Fruit fly (Drosophila melanogaster) whole organism, embryonic: ENCODE data around the gene arx.
A peak's percentile ranks its signal among the peaks of the same experiment; 100 is the strongest.

Source experiments
- Atf-2 ChIP-seq: fragments of 200-800 bp; sonication (Bioruptor generic); optimal IDR thresholded peaks from 2 replicates; lab custom pipeline; 2016; ENCODE audit warnings: missing biosample characterization, missing genetic modification characterization
- Atf3 ChIP-seq: fragments of 200-800 bp; sonication (Bioruptor generic); optimal IDR thresholded peaks from 3 replicates; lab custom pipeline; 2016; ENCODE audit warnings: missing biosample characterization, missing genetic modification characterization
- CG12071 ChIP-seq: fragments of 200-800 bp; sonication (Bioruptor generic); optimal IDR thresholded peaks from 3 replicates; lab custom pipeline; 2018; ENCODE audit warnings: missing biosample characterization, mild to moderate bottlenecking, missing genetic modification characterization
- CG12391 ChIP-seq: fragments of 200-800 bp; sonication (Bioruptor generic); optimal IDR thresholded peaks from 3 replicates; lab custom pipeline; 2018; ENCODE audit warnings: missing biosample characterization, mild to moderate bottlenecking, missing genetic modification characterization, moderate library complexity
- CG13894 ChIP-seq: fragments of 200-800 bp; sonication (Bioruptor generic); optimal IDR thresholded peaks from 3 replicates; lab custom pipeline; 2018; ENCODE audit warnings: missing biosample characterization, mild to moderate bottlenecking, missing genetic modification characterization, moderate library complexity
- CG14710 ChIP-seq: fragments of 200-800 bp; sonication (Bioruptor generic); optimal IDR thresholded peaks from 3 replicates; lab custom pipeline; 2019; ENCODE audit warnings: missing biosample characterization, mild to moderate bottlenecking, missing genetic modification characterization, moderate library complexity
- CG14965 ChIP-seq: fragments of 200-800 bp; sonication (Bioruptor generic); optimal IDR thresholded peaks from 2 replicates; lab custom pipeline; 2016; ENCODE audit warnings: missing biosample characterization, missing genetic modification characterization, borderline replicate concordance
- CG17359 ChIP-seq: fragments of 200-800 bp; sonication (Bioruptor generic); optimal IDR thresholded peaks from 3 replicates; lab custom pipeline; 2018; ENCODE audit warnings: missing biosample characterization, mild to moderate bottlenecking, missing genetic modification characterization, moderate library complexity
- CG17912 ChIP-seq: fragments of 200-800 bp; sonication (Bioruptor generic); optimal IDR thresholded peaks from 2 replicates; lab custom pipeline; 2018; ENCODE audit warnings: missing biosample characterization, mild to moderate bottlenecking, missing genetic modification characterization
- CG2199 ChIP-seq: fragments of 200-800 bp; sonication (Bioruptor generic); IDR thresholded peaks from 3 replicates; pipeline ENCODE4 v1.3.6; 2022; ENCODE audit warnings: missing biosample characterization, missing genetic modification characterization
- CG32767 ChIP-seq: fragments of 200-800 bp; sonication (Bioruptor generic); IDR thresholded peaks from 2 replicates; pipeline ENCODE4 v1.3.6; 2022; ENCODE audit warnings: missing biosample characterization, missing genetic modification characterization
- CG33213 ChIP-seq: fragments of 200-800 bp; sonication (Bioruptor generic); optimal IDR thresholded peaks from 3 replicates; lab custom pipeline; 2016; ENCODE audit warnings: missing biosample characterization, missing genetic modification characterization
- CG3995 ChIP-seq: fragments of 200-800 bp; sonication (Bioruptor generic); optimal IDR thresholded peaks from 3 replicates; lab custom pipeline; 2016; ENCODE audit warnings: missing biosample characterization, missing genetic modification characterization
- CG5180 ChIP-seq: fragments of 200-800 bp; sonication (Bioruptor generic); optimal IDR thresholded peaks from 3 replicates; lab custom pipeline; 2017; ENCODE audit warnings: missing biosample characterization, missing genetic modification characterization, mild to moderate bottlenecking, moderate library complexity, missing genetic modification reagents
- CG6791 ChIP-seq: fragments of 200-800 bp; sonication (Bioruptor generic); IDR thresholded peaks from 3 replicates; pipeline ENCODE4 v1.3.6; 2022; ENCODE audit warnings: missing biosample characterization, missing genetic modification characterization; ENCODE audit not compliant: partially characterized antibody
- CG8290 ChIP-seq, 3 experiments: fragments of 200-800 bp; sonication (Bioruptor generic); optimal IDR thresholded peaks; 2 replicates each; lab custom pipeline; 2016 to 2019; ENCODE audit warnings: missing biosample characterization in 3 of 3, missing genetic modification characterization in 3 of 3, mild to moderate bottlenecking in 2 of 3, moderate library complexity in 1 of 3
- CG8944 ChIP-seq: fragments of 200-800 bp; sonication (Bioruptor generic); optimal IDR thresholded peaks from 3 replicates; lab custom pipeline; 2016; ENCODE audit warnings: missing biosample characterization, missing genetic modification characterization
- CTCF ChIP-seq: fragments of 200-800 bp; sonication (Bioruptor generic); optimal IDR thresholded peaks from 2 replicates; lab custom pipeline; 2017; ENCODE audit warnings: missing biosample characterization, mild to moderate bottlenecking, missing genetic modification characterization, moderate library complexity
- D ChIP-seq, 2 experiments: fragments of 200-800 bp in 1 of 2; fragments of >200 bp in 1 of 2; sonication (Bioruptor generic) in 1 of 2; optimal IDR thresholded peaks; 2 replicates in 1 of 2; 3 replicates in 1 of 2; lab custom pipeline; 2017; ENCODE audit warnings: mild to moderate bottlenecking in 1 of 2, missing biosample characterization in 1 of 2, missing genetic modification characterization in 1 of 2, missing genetic modification reagents in 1 of 2
- D19A ChIP-seq: fragments of 200-800 bp; optimal IDR thresholded peaks from 3 replicates; lab custom pipeline; 2019; ENCODE audit warnings: missing biosample characterization, mild to moderate bottlenecking, missing genetic modification characterization, moderate library complexity
- Eip74EF ChIP-seq, 2 experiments: fragments of 200-800 bp in 1 of 2; fragments of >200 bp in 1 of 2; sonication (Bioruptor generic) in 1 of 2; optimal IDR thresholded peaks; 2 replicates each; lab custom pipeline; 2017 to 2019; ENCODE audit warnings: missing biosample characterization in 2 of 2, missing genetic modification characterization in 2 of 2, mild to moderate bottlenecking in 1 of 2, moderate library complexity in 1 of 2
- Hey ChIP-seq: fragments of 200-800 bp; sonication (Bioruptor generic); optimal IDR thresholded peaks from 3 replicates; lab custom pipeline; 2018; ENCODE audit warnings: missing biosample characterization, mild to moderate bottlenecking, missing genetic modification characterization
- Lpt ChIP-seq: fragments of >200 bp; optimal IDR thresholded peaks from 2 replicates; lab custom pipeline; 2018; ENCODE audit warnings: missing biosample characterization, missing genetic modification characterization
- Med ChIP-seq: fragments of 200-800 bp; sonication (Bioruptor generic); peaks from one replicate; lab custom pipeline; 2016; ENCODE audit warnings: missing biosample characterization, missing genetic modification characterization, mild to moderate bottlenecking, inconsistent platforms, moderate library complexity
- Mes4 ChIP-seq: fragments of 200-800 bp; sonication (Bioruptor generic); optimal IDR thresholded peaks from 2 replicates; lab custom pipeline; 2016; ENCODE audit warnings: missing biosample characterization, missing genetic modification characterization
- Mrtf ChIP-seq: fragments of 200-800 bp; sonication (Bioruptor generic); IDR thresholded peaks from 3 replicates; pipeline ENCODE4 v1.3.6; 2022; ENCODE audit warnings: missing biosample characterization, missing genetic modification characterization
- NC2β ChIP-seq: fragments of 200-800 bp; sonication (Bioruptor generic); optimal IDR thresholded peaks from 2 replicates; lab custom pipeline; 2016; ENCODE audit warnings: missing biosample characterization, missing genetic modification characterization
- Nf-YB ChIP-seq: fragments of 200-800 bp; sonication (Bioruptor generic); optimal IDR thresholded peaks from 3 replicates; lab custom pipeline; 2019; ENCODE audit warnings: missing biosample characterization, mild to moderate bottlenecking, missing genetic modification characterization, moderate library complexity
- Oli ChIP-seq: fragments of 200-800 bp; sonication (Bioruptor generic); optimal IDR thresholded peaks from 2 replicates; lab custom pipeline; 2018; ENCODE audit warnings: missing biosample characterization, mild to moderate bottlenecking, missing genetic modification characterization, moderate library complexity
- Rfx ChIP-seq: fragments of 200-800 bp; sonication (Bioruptor generic); IDR thresholded peaks from 2 replicates; pipeline ENCODE4 v1.3.6; 2022; ENCODE audit warnings: missing biosample characterization, missing genetic modification characterization
- Side ChIP-seq: fragments of 200-800 bp; sonication (Bioruptor generic); optimal IDR thresholded peaks from 2 replicates; lab custom pipeline; 2016; ENCODE audit warnings: missing biosample characterization, missing genetic modification characterization
- cg ChIP-seq: fragments of 200-800 bp; sonication (Bioruptor generic); optimal IDR thresholded peaks from 3 replicates; lab custom pipeline; 2019; ENCODE audit warnings: missing biosample characterization, mild to moderate bottlenecking, missing genetic modification characterization, moderate library complexity
- crol ChIP-seq: fragments of 200-800 bp; sonication (Bioruptor generic); IDR thresholded peaks from 2 replicates; pipeline ENCODE4 v1.3.6; 2022; ENCODE audit warnings: missing biosample characterization, missing genetic modification characterization
- disco-r ChIP-seq: fragments of 200-800 bp; sonication (Bioruptor generic); optimal IDR thresholded peaks from 2 replicates; lab custom pipeline; 2016; ENCODE audit warnings: missing biosample characterization, missing genetic modification characterization
- eyg ChIP-seq: fragments of 200-800 bp; sonication (Bioruptor generic); optimal IDR thresholded peaks from 3 replicates; lab custom pipeline; 2016; ENCODE audit warnings: missing biosample characterization, missing genetic modification characterization
- kni ChIP-seq: fragments of 200-800 bp; sonication (Bioruptor generic); optimal IDR thresholded peaks from 3 replicates; lab custom pipeline; 2017; ENCODE audit warnings: mild to moderate bottlenecking, missing biosample characterization, missing genetic modification reagents, missing genetic modification characterization
- mld ChIP-seq: fragments of 200-800 bp; sonication (Bioruptor generic); IDR thresholded peaks from 3 replicates; pipeline ENCODE4 v1.3.6; 2022; ENCODE audit warnings: missing biosample characterization, missing genetic modification characterization; ENCODE audit not compliant: partially characterized antibody
- pho ChIP-seq: fragments of 200-800 bp; sonication (Bioruptor generic); optimal IDR thresholded peaks from 2 replicates; lab custom pipeline; 2016; ENCODE audit warnings: missing biosample characterization, missing genetic modification characterization
- phol ChIP-seq: fragments of 200-800 bp; sonication (Bioruptor generic); optimal IDR thresholded peaks from 3 replicates; lab custom pipeline; 2018; ENCODE audit warnings: missing biosample characterization, mild to moderate bottlenecking, missing genetic modification characterization, moderate library complexity
- prd ChIP-seq, 3 experiments: fragments of >200 bp in 2 of 3; fragments of 200-800 bp in 1 of 3; sonication (Bioruptor generic) in 1 of 3; optimal IDR thresholded peaks in 2 of 3; IDR thresholded peaks in 1 of 3; 2 replicates in 2 of 3; 3 replicates in 1 of 3; pipeline versions ENCODE4 v1.3.6 to Lab custom; 2017 to 2022; ENCODE audit warnings: missing biosample characterization in 1 of 3, missing genetic modification characterization in 1 of 3
- pros ChIP-seq: fragments of 200-800 bp; sonication (Bioruptor generic); optimal IDR thresholded peaks from 3 replicates; lab custom pipeline; 2019; ENCODE audit warnings: missing biosample characterization, mild to moderate bottlenecking, missing genetic modification characterization, moderate library complexity
- ranshi ChIP-seq: fragments of 200-800 bp; sonication (Bioruptor generic); IDR thresholded peaks from 2 replicates; pipeline ENCODE4 v1.3.6; 2022; ENCODE audit warnings: missing biosample characterization, missing genetic modification characterization
- run ChIP-seq: fragments of 200-800 bp; sonication (Bioruptor generic); optimal IDR thresholded peaks from 3 replicates; lab custom pipeline; 2018; ENCODE audit warnings: missing biosample characterization, mild to moderate bottlenecking, missing genetic modification characterization
- scrt ChIP-seq: fragments of 200-800 bp; sonication (Bioruptor generic); optimal IDR thresholded peaks from 2 replicates; lab custom pipeline; 2018; ENCODE audit warnings: missing biosample characterization, mild to moderate bottlenecking, missing genetic modification characterization, moderate library complexity
- seq ChIP-seq: fragments of 200-800 bp; sonication (Bioruptor generic); IDR thresholded peaks from 2 replicates; pipeline ENCODE4 v1.3.6; 2022; ENCODE audit warnings: missing biosample characterization, missing genetic modification characterization
- sqz ChIP-seq: fragments of 200-800 bp; sonication (Bioruptor generic); optimal IDR thresholded peaks from 3 replicates; lab custom pipeline; 2018; ENCODE audit warnings: missing biosample characterization, mild to moderate bottlenecking, missing genetic modification characterization
- stwl ChIP-seq: fragments of 200-800 bp; sonication (Bioruptor generic); optimal IDR thresholded peaks from 3 replicates; lab custom pipeline; 2018; ENCODE audit warnings: missing biosample characterization, mild to moderate bottlenecking, missing genetic modification characterization, moderate library complexity
- wor ChIP-seq: fragments of 200-800 bp; sonication (Bioruptor generic); IDR thresholded peaks from 2 replicates; pipeline ENCODE4 v1.3.6; 2022; ENCODE audit warnings: missing biosample characterization, missing genetic modification characterization

arx gene

DNA sequence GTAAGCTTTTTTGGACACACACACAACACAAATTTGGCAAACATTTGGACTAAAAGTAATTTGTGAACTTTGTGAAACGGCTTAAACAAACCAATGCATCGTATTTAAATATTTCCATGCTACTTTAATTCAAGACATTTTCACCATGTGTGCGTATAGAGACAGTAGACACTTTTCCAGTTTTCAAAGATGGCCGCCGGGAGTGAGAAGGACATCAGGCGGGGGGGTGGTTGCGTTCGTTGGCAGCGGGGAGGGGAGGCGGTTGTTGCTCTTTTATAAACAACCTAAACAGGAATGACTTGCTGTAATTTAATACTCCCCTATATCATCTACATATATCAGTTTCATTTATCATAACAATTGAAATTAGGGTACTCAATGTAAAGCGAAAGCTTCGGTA is 47.9 kb downstream of the arx start:
- TF ChIP-seq scrt (GFP tag; lab: Kevin White, UChicago) (peak; percentile 9), Side (GFP tag; lab: Kevin White, UChicago) (no peak), Atf-2 (no peak), pros (GFP tag; lab: Kevin White, UChicago) (peak; percentile 7), CG32767 (GFP tag; lab: Robert Waterston, UW) (0 out of 2 replicates have a peak, but pooled peaks have one; percentile 26), CG2199 (GFP tag; lab: Robert Waterston, UW) (0 out of 3 replicates have a peak, but pooled peaks have one; percentile 24), run (no peak), Lpt (GFP tag; lab: Kevin White, UChicago) (no peak), phol (peak; percentile 53), crol (peak; percentile 88; the same call in 1 of the 2 replicates), CG12071 (GFP tag; lab: Kevin White, UChicago) (no peak)

DNA sequence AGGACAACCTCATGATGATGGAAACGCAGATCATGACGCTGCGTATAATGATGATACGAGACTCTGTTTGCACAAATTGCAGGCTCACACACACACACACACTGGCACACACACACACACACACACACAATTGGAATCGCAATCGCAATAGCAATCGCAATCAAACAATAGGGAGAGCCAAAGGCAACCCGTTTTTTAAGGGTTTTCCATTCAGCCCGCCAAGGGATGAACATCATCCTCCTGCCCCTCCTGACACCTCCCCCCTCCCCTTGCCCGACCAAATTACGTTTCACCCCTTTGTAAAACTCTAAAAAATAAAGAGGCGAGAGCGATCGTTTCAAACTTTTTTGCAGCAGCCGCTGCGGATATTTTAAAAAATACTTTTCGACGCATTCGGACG is 49.1 kb downstream of the arx start:
- no peak for TF ChIP-seq pho (GFP tag; lab: Kevin White, UChicago)
- TF ChIP-seq Mrtf (GFP tag; lab: Robert Waterston, UW): no peak
- TF ChIP-seq CG17912 (GFP tag; lab: Kevin White, UChicago): no peak
- no peak for TF ChIP-seq D19A (tag; lab: Kevin White, UChicago)
- TF ChIP-seq cg (GFP tag; lab: Kevin White, UChicago): peak; percentile 51
- no peak for TF ChIP-seq Nf-YB (GFP tag; lab: Kevin White, UChicago)
- TF ChIP-seq CTCF (GFP tag; lab: Kevin White, UChicago): no peak
- no peak for TF ChIP-seq disco-r (GFP tag; lab: Kevin White, UChicago)
- no peak for TF ChIP-seq Eip74EF (GFP tag; optimal IDR thresholded peaks at IDR 0.05; lab: Kevin White, UChicago)
- TF ChIP-seq Hey (tag; lab: Kevin White, UChicago): no peak
- no peak for TF ChIP-seq Med (GFP tag; lab: Kevin White, UChicago)
- no peak for TF ChIP-seq CG33213 (GFP tag; lab: Kevin White, UChicago)
- no peak for TF ChIP-seq CG13894 (tag; lab: Kevin White, UChicago)
- no peak for TF ChIP-seq CG14710 (tag; lab: Kevin White, UChicago)
- TF ChIP-seq seq (GFP tag; lab: Robert Waterston, UW): peak; percentile 52; the same call in 1 of the 2 replicates
- no peak for TF ChIP-seq CG6791 (GFP tag; lab: Robert Waterston, UW)
- TF ChIP-seq Atf3 (GFP tag; lab: Kevin White, UChicago): no peak
- no peak for TF ChIP-seq Oli (tag; lab: Kevin White, UChicago)
- TF ChIP-seq Rfx (GFP tag; lab: Robert Waterston, UW): no peak
- no peak for TF ChIP-seq CG14965 (GFP tag; lab: Kevin White, UChicago)
- no peak for TF ChIP-seq NC2β
- no peak for TF ChIP-seq CG5180 (GFP tag; lab: Kevin White, UChicago)
- no peak for TF ChIP-seq CG8944 (GFP tag; lab: Kevin White, UChicago)
- TF ChIP-seq CG17359 (tag; lab: Kevin White, UChicago): no peak
- TF ChIP-seq kni (GFP tag; lab: Kevin White, UChicago): peak; percentile 7
- no peak for TF ChIP-seq eyg (GFP tag; lab: Kevin White, UChicago)
- no peak for TF ChIP-seq CG8290 (GFP tag; optimal IDR thresholded peaks at IDR 0.05; lab: Kevin White, UChicago)
- TF ChIP-seq CG8290 (tag; optimal IDR thresholded peaks at IDR 0.05; lab: Kevin White, UChicago): no peak
- no peak for TF ChIP-seq CG3995 (GFP tag; lab: Kevin White, UChicago)
- peak; percentile 83 for TF ChIP-seq pros (GFP tag; lab: Kevin White, UChicago)
- TF ChIP-seq Mes4 (GFP tag; lab: Kevin White, UChicago): no peak
- TF ChIP-seq CG12391 (tag; lab: Kevin White, UChicago): no peak
- TF ChIP-seq sqz: peak; percentile 25
- TF ChIP-seq wor (GFP tag; lab: Robert Waterston, UW): no peak
- TF ChIP-seq prd (optimal IDR thresholded peaks at IDR 0.05; lab: Kevin White, UChicago): no peak
- no peak for TF ChIP-seq prd (GFP tag; IDR thresholded peaks at IDR 0.05; lab: Robert Waterston, UW)
- TF ChIP-seq stwl (tag; lab: Kevin White, UChicago): no peak
- TF ChIP-seq mld: no peak
- no peak for TF ChIP-seq D (optimal IDR thresholded peaks at IDR 0.05; lab: Kevin White, UChicago)
- peak; percentile 32 for TF ChIP-seq D (GFP tag; optimal IDR thresholded peaks at IDR 0.05; lab: Kevin White, UChicago)
- no peak for TF ChIP-seq ranshi (GFP tag; lab: Robert Waterston, UW)
- peak; percentile 80 for TF ChIP-seq crol
